Worm (Caenorhabditis elegans) whole organism, early embryonic: ENCODE results near the gene basl-1.

Experiments used
- B0310.2 ChIP-seq: sonication (generic microtip); optimal IDR thresholded peaks from 2 replicates; lab custom pipeline; 2016; ENCODE audit warnings: mild to moderate bottlenecking, missing genetic modification characterization, missing compliant biosample characterization
- F13C5.2 ChIP-seq: sonication (generic microtip); optimal IDR thresholded peaks from 2 replicates; lab custom pipeline; 2017; ENCODE audit warnings: mild to moderate bottlenecking, missing genetic modification characterization, inconsistent platforms, missing compliant biosample characterization
- aly-1 ChIP-seq: sonication (generic microtip); optimal IDR thresholded peaks from 2 replicates; lab custom pipeline; 2016; ENCODE audit warnings: missing genetic modification characterization, missing compliant biosample characterization
- ama-1 ChIP-seq: fragments of 150-350 bp; optimal IDR thresholded peaks from 2 replicates; lab custom pipeline; 2014
- ceh-13 ChIP-seq: fragments of 200-800 bp; sonication (Bioruptor generic); optimal IDR thresholded peaks from 2 replicates; lab custom pipeline; 2018; ENCODE audit warnings: mild to moderate bottlenecking, missing genetic modification characterization, missing compliant biosample characterization
- ceh-36 ChIP-seq: sonication (generic microtip); optimal IDR thresholded peaks from 2 replicates; lab custom pipeline; 2016; ENCODE audit warnings: missing genetic modification characterization, inconsistent platforms, missing compliant biosample characterization
- ets-7 ChIP-seq: sonication (generic microtip); optimal IDR thresholded peaks from 2 replicates; lab custom pipeline; 2016; ENCODE audit warnings: missing genotype, missing genetic modification characterization, missing compliant biosample characterization
- flt-1 ChIP-seq: fragments of 200-800 bp; sonication (Bioruptor generic); IDR thresholded peaks from 2 replicates; pipeline ENCODE4 v1.3.6; 2022; ENCODE audit warnings: missing genetic modification characterization, missing compliant biosample characterization
- hmbx-1 ChIP-seq: sonication (generic microtip); optimal IDR thresholded peaks from 2 replicates; lab custom pipeline; 2016; ENCODE audit warnings: mild to moderate bottlenecking, missing genetic modification characterization, missing compliant biosample characterization
- hmg-4 ChIP-seq: fragments of 200-800 bp; sonication (Bioruptor generic); optimal IDR thresholded peaks from 2 replicates; lab custom pipeline; 2018; ENCODE audit warnings: mild to moderate bottlenecking, missing genetic modification characterization, missing compliant biosample characterization
- hnd-1 ChIP-seq: sonication (generic microtip); optimal IDR thresholded peaks from 2 replicates; lab custom pipeline; 2016; ENCODE audit warnings: missing genetic modification characterization, missing compliant biosample characterization
- pes-1 ChIP-seq: fragments of 200-800 bp; sonication (Bioruptor generic); IDR thresholded peaks from 2 replicates; pipeline ENCODE4 v1.3.6; 2022; ENCODE audit warnings: missing genetic modification reagents, missing genetic modification characterization, missing compliant biosample characterization
- scrt-1 ChIP-seq: fragments of 200-800 bp; sonication (Bioruptor generic); IDR thresholded peaks from 2 replicates; pipeline ENCODE4 v1.3.6; 2022; ENCODE audit warnings: missing genetic modification characterization, missing compliant biosample characterization
- sea-1 ChIP-seq: fragments of 200-800 bp; sonication (Bioruptor generic); conservative IDR thresholded peaks from 2 replicates; pipeline ENCODE4 v1.3.6; 2022; ENCODE audit warnings: missing genetic modification characterization, missing compliant biosample characterization
- tbx-11 ChIP-seq: fragments of 200-800 bp; sonication (Bioruptor generic); IDR thresholded peaks from 2 replicates; pipeline ENCODE4 v1.3.6; 2022; ENCODE audit warnings: missing genetic modification characterization, missing compliant biosample characterization
- tbx-37 ChIP-seq: fragments of 200-800 bp; sonication (Bioruptor generic); conservative IDR thresholded peaks from 2 replicates; pipeline ENCODE4 v1.3.6; 2022; ENCODE audit warnings: missing genetic modification reagents, missing genetic modification characterization, missing compliant biosample characterization
- tra-4 ChIP-seq: sonication (generic microtip); optimal IDR thresholded peaks from 2 replicates; lab custom pipeline; 2017; ENCODE audit warnings: missing genetic modification characterization, missing compliant biosample characterization

basl-1 gene

DNA sequence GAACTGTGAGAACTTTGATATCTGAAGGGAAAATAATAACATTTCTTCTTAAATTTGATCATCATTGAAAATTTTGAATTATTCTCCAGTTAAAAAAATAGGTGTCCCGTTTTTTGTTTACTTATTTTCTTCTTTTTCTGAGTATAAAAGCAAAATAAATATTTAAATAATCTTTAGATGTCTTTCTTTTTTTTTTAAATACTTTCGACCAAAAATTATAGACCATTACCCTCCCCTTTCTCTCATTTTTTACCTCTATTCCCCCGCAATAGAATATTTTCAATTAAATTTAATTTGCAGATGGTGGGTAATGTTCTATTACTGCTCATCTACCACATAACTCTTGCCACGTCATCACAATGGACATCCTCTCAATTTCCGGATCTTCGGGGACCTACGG, 41.1 kb upstream of the basl-1 start, which contains the start of gene molo-1:
Gene molo-1, plus strand, starts transcription at position 301 of the 400 bp plus-strand sequence.
- TF ChIP-seq ceh-13 (no peak), sea-1 (GFP tag; lab: Robert Waterston, UW) (no peak), hmg-4 (GFP tag; lab: Kevin White, UChicago) (no peak), flt-1 (no peak), hmbx-1 (tag; lab: Kevin White, UChicago) (no peak), ama-1 (lab: Kevin White, UChicago) (no peak), hnd-1 (tag; lab: Kevin White, UChicago) (no peak), B0310.2 (tag; lab: Kevin White, UChicago) (no peak), tbx-37 (no peak), F13C5.2 (tag; lab: Kevin White, UChicago) (no peak), aly-1 (no peak), pes-1 (GFP tag; lab: Robert Waterston, UW) (no peak), ceh-36 (tag; lab: Kevin White, UChicago) (no peak)

ce11 chrIII:5581049-5581448, 33.7 kb upstream of the basl-1 start, which contains the start of gene F56D2.5:
Gene F56D2.5 (minus strand): TSS chrIII:5581419.
- no peak for TF ChIP-seq hnd-1 (tag; lab: Kevin White, UChicago)
- no peak for TF ChIP-seq flt-1
- TF ChIP-seq pes-1 (GFP tag; lab: Robert Waterston, UW), result no peak
- no peak for TF ChIP-seq hmg-4 (GFP tag; lab: Kevin White, UChicago)
- no peak for TF ChIP-seq tra-4 (tag; lab: Kevin White, UChicago)
- no peak for TF ChIP-seq ceh-36 (tag; lab: Kevin White, UChicago)
- TF ChIP-seq hmbx-1 (tag; lab: Kevin White, UChicago), result no peak
- no peak for TF ChIP-seq B0310.2 (tag; lab: Kevin White, UChicago)
- no peak for TF ChIP-seq tbx-37
- no peak for TF ChIP-seq ceh-13
- TF ChIP-seq ets-7 (tag; lab: Kevin White, UChicago), result no peak

- TF ChIP-seq hmg-4 (GFP tag; lab: Kevin White, UChicago), result no peak
- no peak for TF ChIP-seq tbx-37
- TF ChIP-seq tbx-11 (GFP tag; lab: Robert Waterston, UW), result no peak
- no peak for TF ChIP-seq tra-4 (tag; lab: Kevin White, UChicago)
- no peak for TF ChIP-seq B0310.2 (tag; lab: Kevin White, UChicago)
- no peak for TF ChIP-seq ama-1 (lab: Kevin White, UChicago)
Measured at ce11 chrIII:5582766-5583165, 32.0 kb upstream of the basl-1 start, which contains the start of the genes F56D2.8 and uev-2. Gene F56D2.8 (minus strand): TSS chrIII:5582866. Gene uev-2 (plus strand): TSS chrIII:5583125.

- TF ChIP-seq F13C5.2 (tag; lab: Kevin White, UChicago), result no peak
- TF ChIP-seq tra-4 (tag; lab: Kevin White, UChicago), result no peak
- TF ChIP-seq scrt-1, result no peak
- TF ChIP-seq flt-1, result no peak
- TF ChIP-seq ceh-36 (tag; lab: Kevin White, UChicago), result no peak
- no peak for TF ChIP-seq ama-1 (lab: Kevin White, UChicago)
- TF ChIP-seq tbx-11 (GFP tag; lab: Robert Waterston, UW), result no peak
- no peak for TF ChIP-seq hmbx-1 (tag; lab: Kevin White, UChicago)
- TF ChIP-seq B0310.2 (tag; lab: Kevin White, UChicago), result no peak
- TF ChIP-seq ceh-13, result no peak
- TF ChIP-seq hnd-1 (tag; lab: Kevin White, UChicago), result no peak
- TF ChIP-seq tbx-37, result no peak
Measured at ce11 chrIII:5584647-5585046, 30.1 kb upstream of the basl-1 start, which contains the start of gene F56D2.3. Gene F56D2.3 (plus strand): TSS chrIII:5584947.

DNA sequence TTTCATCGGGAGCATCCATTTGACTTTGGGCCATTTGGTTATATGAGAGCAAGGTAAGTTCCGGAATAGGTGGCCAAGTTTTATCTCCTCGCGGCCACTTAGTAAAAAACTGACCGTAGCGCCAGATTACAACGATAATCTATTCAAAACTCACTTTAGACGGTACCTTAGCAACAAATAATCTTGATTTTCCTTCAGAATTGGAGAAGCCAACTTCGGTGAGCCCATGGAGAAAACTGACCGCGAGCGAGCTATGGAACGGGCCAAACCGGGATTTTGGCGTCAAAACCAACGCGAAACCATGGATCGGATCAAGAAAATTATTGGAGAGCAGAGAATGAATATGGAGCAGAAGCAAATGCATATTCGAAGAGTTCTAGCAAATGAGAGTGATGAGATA, 29.0 kb upstream of the basl-1 start:
- TF ChIP-seq hnd-1 (tag; lab: Kevin White, UChicago) (no peak), scrt-1 (no peak), flt-1 (no peak), hmg-4 (GFP tag; lab: Kevin White, UChicago) (no peak), ets-7 (tag; lab: Kevin White, UChicago) (no peak), tbx-37 (no peak), B0310.2 (tag; lab: Kevin White, UChicago) (no peak), F13C5.2 (tag; lab: Kevin White, UChicago) (no peak), ceh-13 (no peak), tbx-11 (GFP tag; lab: Robert Waterston, UW) (no peak), ama-1 (lab: Kevin White, UChicago) (no peak), sea-1 (GFP tag; lab: Robert Waterston, UW) (no peak), hmbx-1 (tag; lab: Kevin White, UChicago) (no peak), tra-4 (tag; lab: Kevin White, UChicago) (no peak), pes-1 (GFP tag; lab: Robert Waterston, UW) (no peak), ceh-36 (tag; lab: Kevin White, UChicago) (no peak), aly-1 (no peak)

DNA sequence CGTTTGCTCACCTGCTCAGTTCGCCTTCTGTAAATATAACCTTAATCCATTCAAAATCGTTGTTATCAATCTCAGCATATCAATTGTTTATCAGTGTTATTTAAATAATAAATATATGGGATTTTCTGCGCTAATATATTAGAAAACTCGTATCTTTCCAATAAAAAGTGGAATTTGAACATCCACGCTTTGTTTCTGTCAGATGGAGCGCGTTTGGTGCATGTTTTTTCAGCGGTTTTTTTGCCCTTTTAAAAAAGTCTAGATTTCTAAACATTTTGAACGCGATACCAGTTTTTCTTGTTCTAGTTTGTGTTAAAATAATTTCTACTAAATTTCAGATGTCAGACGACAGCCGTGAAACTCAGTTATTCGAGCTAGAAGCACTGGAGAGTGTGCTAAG, 27.8 kb upstream of the basl-1 start, which contains the start of gene F56D2.2:
Gene F56D2.2, plus strand, starts transcription at position 339 of the 400 bp plus-strand sequence.
- TF ChIP-seq B0310.2 (tag; lab: Kevin White, UChicago) (no peak), sea-1 (GFP tag; lab: Robert Waterston, UW) (no peak), ceh-13 (no peak), hmg-4 (GFP tag; lab: Kevin White, UChicago) (no peak), ama-1 (lab: Kevin White, UChicago) (no peak), ceh-36 (tag; lab: Kevin White, UChicago) (no peak), tra-4 (tag; lab: Kevin White, UChicago) (no peak), hmbx-1 (tag; lab: Kevin White, UChicago) (no peak), pes-1 (GFP tag; lab: Robert Waterston, UW) (no peak), tbx-37 (no peak)

DNA sequence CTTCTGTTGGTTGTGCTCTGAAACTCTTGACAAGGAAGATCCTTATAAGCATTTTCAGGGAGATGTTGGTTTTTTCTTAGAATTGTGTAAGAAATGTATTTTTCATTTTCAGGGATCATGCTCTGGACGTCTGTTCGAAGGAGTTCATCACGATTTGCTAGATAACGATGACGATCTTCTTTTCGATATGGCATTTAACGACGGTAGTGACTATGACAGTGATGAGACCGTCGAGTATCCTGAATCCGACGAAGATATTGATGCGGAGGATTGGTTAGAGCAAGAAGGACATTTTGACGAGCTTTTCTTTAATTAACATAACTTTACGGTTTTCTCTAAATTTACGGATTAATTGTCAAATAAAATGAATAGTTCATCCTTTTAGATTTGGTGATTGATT, 26.0 kb upstream of the basl-1 start:
- TF ChIP-seq B0310.2 (tag; lab: Kevin White, UChicago), result no peak
- no peak for TF ChIP-seq tbx-37
- no peak for TF ChIP-seq scrt-1
- no peak for TF ChIP-seq tbx-11 (GFP tag; lab: Robert Waterston, UW)
- TF ChIP-seq ceh-36 (tag; lab: Kevin White, UChicago), result no peak
